Worm (Caenorhabditis elegans): Measurements from ENCODE around the gene zmp-6.

- no peak for TF ChIP-seq ttx-3 (tag; optimal IDR thresholded peaks at IDR 0.05)
- TF ChIP-seq pha-4 (tag; optimal IDR thresholded peaks at IDR 0.05): no peak
- no peak for TF ChIP-seq sdc-2 (tag; optimal IDR thresholded peaks at IDR 0.05)
- TF ChIP-seq C38D4.7 (GFP tag; optimal IDR thresholded peaks at IDR 0.05): no peak
- no peak for TF ChIP-seq unc-3 (GFP tag; conservative IDR thresholded peaks at IDR 0.05)
- no peak for TF ChIP-seq unc-3 (tag; optimal IDR thresholded peaks at IDR 0.05)
- no peak for TF ChIP-seq ama-1 (optimal IDR thresholded peaks at IDR 0.05)
These were observed 18.0 kb downstream of the zmp-6 start, which contains the start of gene R151.8 for ce11 chrIII:7229687-7230086.
